Worm (Caenorhabditis elegans): ENCODE data around the gene clec-197.

Gene clec-197

ce11 chrIV:17332261-17332660, 14.2 kb downstream of the clec-197 start, which contains the start of gene C49C3.7:
C49C3.7 (plus strand) TSS chrIV:17332561.
- TF ChIP-seq egl-5 (tag; optimal IDR thresholded peaks at IDR 0.05) (no peak), hmg-11 (tag; optimal IDR thresholded peaks at IDR 0.05) (no peak), jun-1 (tag; optimal IDR thresholded peaks at IDR 0.05) (no peak), ama-1 (optimal IDR thresholded peaks at IDR 0.05) (no peak), fkh-2 (tag; optimal IDR thresholded peaks at IDR 0.05) (no peak), eor-1 (tag; optimal IDR thresholded peaks at IDR 0.05) (no peak)

ce11 chrIV:17331100-17331577, 15.4 kb downstream of the clec-197 start, which contains the start of gene C49C3.6:
C49C3.6 (plus strand) TSS chrIV:17331527.
- TF ChIP-seq nhr-11 (tag; optimal IDR thresholded peaks at IDR 0.05) (no peak), elt-1 (tag; optimal IDR thresholded peaks at IDR 0.05) (no peak), eor-1 (tag; optimal IDR thresholded peaks at IDR 0.05) (no peak), hmg-11 (tag; optimal IDR thresholded peaks at IDR 0.05) (peak; percentile 56), nfya-1 (tag; optimal IDR thresholded peaks at IDR 0.05; ENCODE audit: insufficient read depth) (peak; percentile 49), aly-2 (tag; optimal IDR thresholded peaks at IDR 0.05) (no peak), pqm-1 (tag; optimal IDR thresholded peaks at IDR 0.05) (no peak), zag-1 (tag; optimal IDR thresholded peaks at IDR 0.05) (no peak), egl-5 (tag; optimal IDR thresholded peaks at IDR 0.05) (no peak), R02D3.7 (tag; optimal IDR thresholded peaks at IDR 0.05) (no peak), elt-3 (tag; optimal IDR thresholded peaks at IDR 0.05) (no peak), nhr-25 (tag; optimal IDR thresholded peaks at IDR 0.05) (no peak), lin-15B (tag; optimal IDR thresholded peaks at IDR 0.05) (peak; percentile 49), sea-2 (GFP tag; optimal IDR thresholded peaks at IDR 0.05) (no peak), jun-1 (tag; optimal IDR thresholded peaks at IDR 0.05) (no peak), ZK546.5 (tag; optimal IDR thresholded peaks at IDR 0.05) (no peak), pha-4 (tag; optimal IDR thresholded peaks at IDR 0.05) (peak; percentile 33)

ce11 chrIV:17328834-17329233, 17.7 kb downstream of the clec-197 start, which contains the start of gene ceh-88:
ceh-88 (plus strand) TSS chrIV:17329188.
- TF ChIP-seq ceh-16 (tag; optimal IDR thresholded peaks at IDR 0.05) (no peak), nhr-237 (tag; optimal IDR thresholded peaks at IDR 0.05) (no peak), R02D3.7 (tag; optimal IDR thresholded peaks at IDR 0.05) (no peak), nhr-25 (tag; optimal IDR thresholded peaks at IDR 0.05) (no peak), zag-1 (tag; optimal IDR thresholded peaks at IDR 0.05) (no peak), mml-1 (tag; optimal IDR thresholded peaks at IDR 0.05) (no peak), tbx-2 (tag; optimal IDR thresholded peaks at IDR 0.05) (no peak), lin-15B (tag; optimal IDR thresholded peaks at IDR 0.05) (no peak), sea-2 (GFP tag; optimal IDR thresholded peaks at IDR 0.05) (peak; percentile 4), unc-62 (GFP tag; optimal IDR thresholded peaks at IDR 0.05) (no peak), lin-39 (tag; optimal IDR thresholded peaks at IDR 0.05) (no peak), pha-4 (tag; optimal IDR thresholded peaks at IDR 0.05) (peak; percentile 17), aly-2 (tag; optimal IDR thresholded peaks at IDR 0.05) (no peak), elt-1 (tag; optimal IDR thresholded peaks at IDR 0.05) (no peak), elt-2 (tag; optimal IDR thresholded peaks at IDR 0.05) (peak; percentile 13), nhr-23 (tag; optimal IDR thresholded peaks at IDR 0.05) (no peak), ama-1 (optimal IDR thresholded peaks at IDR 0.05) (peak; percentile 45), nhr-76 (tag; optimal IDR thresholded peaks at IDR 0.05) (no peak), ceh-9 (tag; optimal IDR thresholded peaks at IDR 0.05) (no peak), mdl-1 (tag; optimal IDR thresholded peaks at IDR 0.05) (no peak), pqm-1 (tag; optimal IDR thresholded peaks at IDR 0.05) (no peak), eor-1 (tag; optimal IDR thresholded peaks at IDR 0.05) (no peak), nfya-1 (tag; optimal IDR thresholded peaks at IDR 0.05; ENCODE audit: insufficient read depth) (no peak), nhr-28 (tag; optimal IDR thresholded peaks at IDR 0.05) (no peak), hmg-11 (tag; optimal IDR thresholded peaks at IDR 0.05) (peak; percentile 36), nhr-12 (tag; optimal IDR thresholded peaks at IDR 0.05) (no peak), nhr-77 (tag; optimal IDR thresholded peaks at IDR 0.05) (no peak), egl-27 (tag; optimal IDR thresholded peaks at IDR 0.05) (no peak), ztf-4 (tag; optimal IDR thresholded peaks at IDR 0.05) (no peak), lsy-12 (tag; optimal IDR thresholded peaks at IDR 0.05) (no peak), egl-5 (tag; optimal IDR thresholded peaks at IDR 0.05) (no peak), ZK546.5 (tag; optimal IDR thresholded peaks at IDR 0.05) (no peak), nhr-43 (tag; optimal IDR thresholded peaks at IDR 0.05; ENCODE audit: poor library complexity, severe bottlenecking) (no peak), unc-39 (tag; optimal IDR thresholded peaks at IDR 0.05) (no peak), nhr-11 (tag; optimal IDR thresholded peaks at IDR 0.05) (no peak), ztf-11 (tag; optimal IDR thresholded peaks at IDR 0.05) (no peak), snpc-4 (tag; optimal IDR thresholded peaks at IDR 0.05) (no peak), ceh-28 (tag; optimal IDR thresholded peaks at IDR 0.05) (peak; percentile 25), ceh-82 (tag; optimal IDR thresholded peaks at IDR 0.05) (no peak), daf-12 (tag; optimal IDR thresholded peaks at IDR 0.05) (no peak), fkh-10 (GFP tag; optimal IDR thresholded peaks at IDR 0.05) (no peak), fos-1 (tag; optimal IDR thresholded peaks at IDR 0.05) (no peak)

Data from whole organism, L3 larva.